Fruit fly (Drosophila melanogaster): ENCODE data around the gene CG32241.

CG32241 gene

DNA sequence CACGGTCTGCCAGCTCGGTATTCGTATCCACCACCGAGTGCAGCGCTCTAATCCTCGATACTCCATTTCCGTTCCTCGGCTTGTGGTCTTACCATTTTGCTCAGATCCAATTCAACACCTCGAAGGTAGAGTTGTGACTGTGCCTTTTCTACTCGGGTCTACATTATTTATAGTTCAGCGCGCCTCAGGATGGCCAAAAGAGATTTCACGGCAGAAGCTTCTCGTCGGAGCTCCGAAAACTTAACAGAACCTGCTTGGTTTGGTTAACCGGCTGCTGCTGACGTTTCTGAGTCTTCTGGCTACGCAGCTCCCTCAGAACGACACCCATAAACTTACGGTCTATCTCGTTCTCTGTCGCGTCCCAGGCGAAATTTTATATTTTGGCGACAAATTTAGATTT, at the start of gene CG32241:
TSS of gene CG32241 (minus strand) at position 101 of the 400 bp plus-strand sequence.
- TF ChIP-seq CG12605 (GFP tag; IDR thresholded peaks at IDR 0.05) (no peak), CG9948 (tag; optimal IDR thresholded peaks at IDR 0.05) (no peak), rn (GFP tag; IDR thresholded peaks at IDR 0.05) (no peak), CG8159 (tag; optimal IDR thresholded peaks at IDR 0.05) (no peak), CG13204 (GFP tag; optimal IDR thresholded peaks at IDR 0.05) (no peak), CG17806 (tag; optimal IDR thresholded peaks at IDR 0.05) (no peak), fd96Ca (GFP tag; IDR thresholded peaks at IDR 0.05) (no peak), CG15710 (tag; optimal IDR thresholded peaks at IDR 0.05) (no peak), CG34367 (tag; optimal IDR thresholded peaks at IDR 0.05) (no peak), CG10348 (GFP tag; IDR thresholded peaks at IDR 0.05) (no peak)

DNA sequence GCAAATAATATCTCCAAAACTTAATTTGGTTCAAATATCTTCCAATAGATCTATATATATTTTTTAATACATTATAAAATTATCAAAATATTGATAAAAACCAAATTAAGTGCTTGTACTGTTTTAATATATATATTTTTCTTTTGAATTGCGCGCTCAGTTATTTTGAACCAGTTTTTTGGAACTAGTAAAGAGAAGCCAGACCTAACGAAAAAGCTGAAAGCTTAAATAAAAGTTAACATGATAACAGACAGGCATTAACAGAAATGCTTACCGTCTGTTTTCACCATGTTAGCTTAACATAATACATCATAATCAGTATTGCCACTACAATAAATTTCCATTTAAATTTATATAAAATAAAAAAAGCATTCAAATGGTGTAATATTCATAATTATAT, 43.9 kb upstream of the CG32241 start:
- no peak for TF ChIP-seq CG14655 (GFP tag; optimal IDR thresholded peaks at IDR 0.05)
- TF ChIP-seq CG13204 (GFP tag; optimal IDR thresholded peaks at IDR 0.05), result no peak
- no peak for TF ChIP-seq CG8159 (tag; optimal IDR thresholded peaks at IDR 0.05)
- no peak for TF ChIP-seq Pif1A (GFP tag; optimal IDR thresholded peaks at IDR 0.05)
- no peak for TF ChIP-seq CG10348 (GFP tag; IDR thresholded peaks at IDR 0.05)
- TF ChIP-seq CG9948 (tag; optimal IDR thresholded peaks at IDR 0.05), result no peak
- no peak for TF ChIP-seq gl (tag; optimal IDR thresholded peaks at IDR 0.05)

DNA sequence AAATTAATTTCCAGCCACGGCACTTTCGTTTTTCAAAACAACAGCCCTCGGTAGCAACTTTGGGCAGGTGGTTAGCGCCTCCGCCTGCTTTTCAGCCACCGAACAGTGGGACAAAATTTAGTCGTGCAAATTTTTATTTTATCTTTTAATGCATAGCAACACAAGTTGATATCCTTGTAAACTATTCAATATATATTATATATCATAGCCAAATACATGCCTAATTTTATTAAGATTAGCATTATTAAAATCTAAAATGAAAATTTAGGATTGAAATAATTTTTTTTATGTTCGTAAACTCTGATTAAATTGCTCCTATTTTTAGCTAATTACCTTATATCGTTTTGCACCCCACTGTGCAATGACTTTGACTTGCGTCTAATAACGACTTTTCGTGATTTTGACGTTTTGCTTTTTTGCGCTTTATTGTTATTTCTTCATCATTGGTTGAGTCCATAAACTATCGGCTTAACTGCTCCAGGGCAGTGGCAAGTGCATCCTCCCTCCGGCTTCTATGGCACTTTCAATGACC, 42.6 kb upstream of the CG32241 start:
- TF ChIP-seq D1 (tag; optimal IDR thresholded peaks at IDR 0.05) (no peak), Pif1A (GFP tag; optimal IDR thresholded peaks at IDR 0.05) (peak; percentile 3), Snoo (tag; optimal IDR thresholded peaks at IDR 0.05) (no peak), CG9948 (tag; optimal IDR thresholded peaks at IDR 0.05) (peak; percentile 1), rn (GFP tag; IDR thresholded peaks at IDR 0.05) (no peak), Pif1B (GFP tag; optimal IDR thresholded peaks at IDR 0.05) (peak; percentile 10), CG34367 (tag; optimal IDR thresholded peaks at IDR 0.05) (no peak), fd96Ca (GFP tag; IDR thresholded peaks at IDR 0.05) (no peak), gl (tag; optimal IDR thresholded peaks at IDR 0.05) (no peak)

dm6 chr3L:4508307-4508706, 41.9 kb upstream of the CG32241 start, which contains the start of gene NT1:
NT1 (minus strand) TSS chr3L:4508433.
- TF ChIP-seq CG17806 (tag; optimal IDR thresholded peaks at IDR 0.05) (no peak), CG13204 (GFP tag; optimal IDR thresholded peaks at IDR 0.05) (peak; percentile 60), gl (tag; optimal IDR thresholded peaks at IDR 0.05) (no peak), EcR (GFP tag; optimal IDR thresholded peaks at IDR 0.05) (peak; percentile 69), fd96Ca (GFP tag; IDR thresholded peaks at IDR 0.05) (no peak), CG8301 (tag; optimal IDR thresholded peaks at IDR 0.05) (no peak), CG34367 (tag; optimal IDR thresholded peaks at IDR 0.05) (no peak), CG8159 (tag; optimal IDR thresholded peaks at IDR 0.05) (no peak), CG12605 (GFP tag; IDR thresholded peaks at IDR 0.05) (no peak), Snoo (tag; optimal IDR thresholded peaks at IDR 0.05) (no peak)

DNA sequence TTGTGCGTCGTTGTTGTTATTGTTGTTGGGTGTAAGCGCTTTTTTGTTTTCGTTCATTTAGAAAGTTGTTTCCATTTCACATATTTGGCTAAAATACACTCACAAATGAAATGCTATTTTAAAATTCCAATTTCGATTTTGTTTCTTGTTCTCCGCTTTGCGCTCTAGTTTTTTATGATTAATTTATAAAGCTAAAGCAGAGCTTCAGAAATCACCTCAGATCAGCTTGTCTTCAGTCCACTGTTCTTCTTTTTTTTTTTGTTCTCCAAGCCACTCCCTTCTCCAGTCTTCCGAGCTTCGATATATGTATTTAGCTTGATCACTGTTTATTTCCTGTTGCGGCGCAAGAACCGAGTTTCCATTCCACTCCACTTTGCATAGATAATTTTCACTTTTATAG, 41.4 kb upstream of the CG32241 start:
- TF ChIP-seq Pif1B (GFP tag; optimal IDR thresholded peaks at IDR 0.05) (no peak), rn (GFP tag; IDR thresholded peaks at IDR 0.05) (no peak), CG9948 (tag; optimal IDR thresholded peaks at IDR 0.05) (no peak), gl (tag; optimal IDR thresholded peaks at IDR 0.05) (no peak), CG15710 (tag; optimal IDR thresholded peaks at IDR 0.05) (no peak), CG8159 (tag; optimal IDR thresholded peaks at IDR 0.05) (no peak), CG14655 (GFP tag; optimal IDR thresholded peaks at IDR 0.05) (no peak), CG34367 (tag; optimal IDR thresholded peaks at IDR 0.05) (no peak)

- TF ChIP-seq CG32121 (GFP tag; IDR thresholded peaks at IDR 0.05) (no peak), D1 (tag; optimal IDR thresholded peaks at IDR 0.05) (no peak), CG4496 (GFP tag; IDR thresholded peaks at IDR 0.05) (no peak), CG8159 (tag; optimal IDR thresholded peaks at IDR 0.05) (no peak), Ets98B (GFP tag; IDR thresholded peaks at IDR 0.05) (no peak), Pif1B (GFP tag; optimal IDR thresholded peaks at IDR 0.05) (no peak)
These were observed 35.0 kb upstream of the CG32241 start for dm6 chr3L:4501406-4501805.

- TF ChIP-seq CG14655 (GFP tag; optimal IDR thresholded peaks at IDR 0.05) (peak; percentile 25), EcR (GFP tag; optimal IDR thresholded peaks at IDR 0.05) (no peak), CG8301 (tag; optimal IDR thresholded peaks at IDR 0.05) (no peak)
These were observed 34.0 kb upstream of the CG32241 start, which contains the start of gene CG13720 for dm6 chr3L:4500400-4500799. CG13720 (minus strand) TSS chr3L:4500500.

DNA sequence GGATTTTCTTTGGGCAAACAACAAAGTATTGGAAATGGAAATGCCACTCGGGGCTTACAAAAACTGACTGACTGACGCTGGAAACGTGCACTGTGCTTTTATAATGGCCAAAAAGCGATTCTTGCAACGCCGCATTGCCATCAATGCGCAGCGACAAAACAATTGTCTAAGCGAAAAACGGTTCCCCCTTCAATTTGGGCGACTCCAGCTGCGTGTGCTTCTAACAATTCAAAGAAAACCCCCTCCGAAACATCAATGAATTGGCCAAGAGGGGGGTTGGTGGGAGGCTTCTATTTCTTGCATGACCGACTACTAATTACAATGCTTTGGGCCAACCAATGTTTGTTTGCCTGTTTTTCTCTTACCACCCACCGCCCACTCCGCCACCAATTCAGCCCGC, 31.2 kb upstream of the CG32241 start, which contains the start of gene CG13721:
TSS of gene CG13721 (minus strand) at position 101 of the 400 bp plus-strand sequence.
- no peak for TF ChIP-seq gl (tag; optimal IDR thresholded peaks at IDR 0.05)
- no peak for TF ChIP-seq EcR (GFP tag; optimal IDR thresholded peaks at IDR 0.05)
- no peak for TF ChIP-seq Pif1B (GFP tag; optimal IDR thresholded peaks at IDR 0.05)
- no peak for TF ChIP-seq CG12605 (GFP tag; IDR thresholded peaks at IDR 0.05)

All from whole organism, pupa.